Fruit fly (Drosophila melanogaster) whole organism, embryonic: ENCODE data around the gene CG3368.

ENCODE experiments used
- CG10209 ChIP-seq: fragments of 200-800 bp; sonication (Bioruptor generic); optimal IDR thresholded peaks from 3 replicates; lab custom pipeline; 2017; ENCODE audit warnings: missing biosample characterization, mild to moderate bottlenecking, missing genetic modification characterization, missing genetic modification reagents
- CG12942 ChIP-seq: fragments of 200-800 bp; sonication (Bioruptor generic); optimal IDR thresholded peaks from 3 replicates; lab custom pipeline; 2016; ENCODE audit warnings: missing biosample characterization, missing genetic modification characterization
- CG34376 ChIP-seq: fragments of 200-800 bp; sonication (Bioruptor generic); optimal IDR thresholded peaks from 2 replicates; lab custom pipeline; 2018; ENCODE audit warnings: missing biosample characterization, mild to moderate bottlenecking, missing genetic modification characterization
- NfI ChIP-seq: fragments of 200-800 bp; sonication (Bioruptor generic); optimal IDR thresholded peaks from 3 replicates; lab custom pipeline; 2018; ENCODE audit warnings: missing biosample characterization, mild to moderate bottlenecking, missing genetic modification characterization, moderate library complexity
- Usf ChIP-seq: fragments of 200-800 bp; sonication (Bioruptor generic); optimal IDR thresholded peaks from 2 replicates; lab custom pipeline; 2017; ENCODE audit warnings: missing genotype, missing biosample characterization, missing genetic modification characterization
- gsb-n ChIP-seq: fragments of 200-800 bp; sonication (Bioruptor generic); optimal IDR thresholded peaks from 3 replicates; lab custom pipeline; 2018; ENCODE audit warnings: missing biosample characterization, mild to moderate bottlenecking, missing genetic modification characterization
- jing ChIP-seq: fragments of 200-800 bp; sonication (Bioruptor generic); optimal IDR thresholded peaks from 2 replicates; lab custom pipeline; 2018; ENCODE audit warnings: missing biosample characterization, mild to moderate bottlenecking, missing genetic modification characterization
- pan ChIP-seq, 4 experiments: fragments of >200 bp in 3 of 4; fragments of 200-800 bp in 1 of 4; sonication (Bioruptor generic) in 1 of 4; optimal IDR thresholded peaks in 3 of 4; IDR thresholded peaks in 1 of 4; 2 replicates each; pipeline versions ENCODE4 v1.3.6 to Lab custom; 2017 to 2022; ENCODE audit warnings: missing biosample characterization in 2 of 4, missing genetic modification characterization in 2 of 4, mixed read lengths in 1 of 4
- sqz ChIP-seq: fragments of 200-800 bp; sonication (Bioruptor generic); optimal IDR thresholded peaks from 3 replicates; lab custom pipeline; 2018; ENCODE audit warnings: missing biosample characterization, mild to moderate bottlenecking, missing genetic modification characterization
- trh ChIP-seq: fragments of 200-800 bp; sonication (Bioruptor generic); optimal IDR thresholded peaks from 2 replicates; lab custom pipeline; 2016; ENCODE audit warnings: missing biosample characterization, missing genetic modification characterization

dm6 chr3R:27244742-27245400, 38.7 kb upstream of the CG3368 start, which contains the start of gene CG18766:
- TF ChIP-seq CG34376 (GFP tag; lab: Kevin White, UChicago) (peak; percentile 10), trh (no peak), CG12942 (GFP tag; lab: Kevin White, UChicago) (no peak), Usf (GFP tag; lab: Kevin White, UChicago) (no peak), pan (optimal IDR thresholded peaks at IDR 0.05; lab: Kevin White, UChicago) (no peak), pan (GFP tag; optimal IDR thresholded peaks at IDR 0.05 in 1 of 2, IDR thresholded peaks at IDR 0.05 in 1 of 2) (no peak), jing (GFP tag; lab: Kevin White, UChicago) (no peak), gsb-n (tag; lab: Kevin White, UChicago) (peak; percentile 5), NfI (peak; percentile 9), sqz (GFP tag; lab: Kevin White, UChicago) (no peak), CG10209 (GFP tag; lab: Kevin White, UChicago) (no peak)
